Worm (Caenorhabditis elegans): ENCODE data around the gene srh-190.

DNA sequence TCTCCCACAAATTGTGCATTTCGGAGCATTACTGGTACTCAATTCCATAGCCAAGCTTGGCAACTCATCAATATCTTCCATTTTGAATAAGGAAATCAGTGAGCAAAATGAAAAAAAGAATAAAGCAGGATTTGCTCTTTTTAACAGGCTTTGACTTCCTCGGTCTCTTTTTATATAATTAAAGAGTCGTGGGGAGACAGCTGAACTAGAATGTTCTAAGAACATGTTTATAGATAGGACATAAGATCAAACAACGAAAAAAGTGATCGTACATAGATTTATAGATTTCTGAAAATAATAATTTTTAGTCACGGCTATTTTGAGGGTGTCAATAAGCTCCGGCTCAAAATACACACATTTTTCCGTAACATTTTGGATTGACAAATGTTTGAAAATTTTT, 42.8 kb upstream of the srh-190 start, which contains the start of gene nhr-189:
- TF ChIP-seq zip-8 (tag; optimal IDR thresholded peaks at IDR 0.05) (no peak), lin-13 (tag; optimal IDR thresholded peaks at IDR 0.05) (no peak), unc-62 (GFP tag; optimal IDR thresholded peaks at IDR 0.05) (no peak), nhr-28 (tag; optimal IDR thresholded peaks at IDR 0.05) (no peak), pha-4 (tag; optimal IDR thresholded peaks at IDR 0.05) (no peak), elt-3 (tag; optimal IDR thresholded peaks at IDR 0.05) (no peak), tbx-8 (GFP tag; optimal IDR thresholded peaks at IDR 0.05) (no peak), nhr-76 (tag; optimal IDR thresholded peaks at IDR 0.05) (no peak), unc-39 (tag; optimal IDR thresholded peaks at IDR 0.05) (no peak), ztf-11 (tag; optimal IDR thresholded peaks at IDR 0.05) (no peak), bed-3 (GFP tag; optimal IDR thresholded peaks at IDR 0.05) (no peak)
